Worm (Caenorhabditis elegans) whole organism, mixed stage, embryonic: ENCODE data around the gene srg-36.

Experiments used
- bed-3 ChIP-seq: fragments of 200-800 bp; sonication (Bioruptor generic); optimal IDR thresholded peaks from 3 replicates; lab custom pipeline; 2018; ENCODE audit warnings: mild to moderate bottlenecking, missing genetic modification characterization, moderate library complexity, missing compliant biosample characterization
- ces-1 ChIP-seq: fragments of 150-350 bp; optimal IDR thresholded peaks from 2 replicates; lab custom pipeline; 2014; ENCODE audit warnings: missing biosample characterization, missing genetic modification reagents, missing genetic modification characterization
- elt-3 ChIP-seq: fragments of 150-350 bp; optimal IDR thresholded peaks from 2 replicates; lab custom pipeline; 2014; ENCODE audit warnings: missing biosample characterization, missing genetic modification characterization
- pha-4 ChIP-seq: fragments of 150-350 bp; optimal IDR thresholded peaks from 2 replicates; lab custom pipeline; 2018; ENCODE audit warnings: missing biosample characterization, missing genetic modification reagents, missing genetic modification characterization
- sptf-1 ChIP-seq: sonication (generic microtip); optimal IDR thresholded peaks from 2 replicates; lab custom pipeline; 2017; ENCODE audit warnings: mild to moderate bottlenecking, missing genetic modification characterization, moderate library complexity, missing compliant biosample characterization
- unc-62 ChIP-seq: fragments of 150-350 bp; optimal IDR thresholded peaks from 2 replicates; lab custom pipeline; 2014; ENCODE audit warnings: missing biosample characterization, missing genetic modification reagents, missing genetic modification characterization
- ztf-11 ChIP-seq: fragments of 150-350 bp; optimal IDR thresholded peaks from 2 replicates; lab custom pipeline; 2014; ENCODE audit warnings: missing biosample characterization, missing genetic modification characterization

- TF ChIP-seq ces-1 (GFP tag; lab: Kevin White, UChicago) (no peak), ztf-11 (tag; lab: Kevin White, UChicago) (no peak), pha-4 (no peak), unc-62 (no peak), sptf-1 (no peak), elt-3 (no peak), bed-3 (GFP tag; lab: Kevin White, UChicago) (no peak)
These were observed 20.8 kb upstream of the srg-36 start, which contains the start of gene E02H4.5 for ce11 chrX:14255031-14255430.
